Fruit fly (Drosophila melanogaster): ENCODE results near the gene NHP2.
A peak's percentile ranks its signal among the peaks of the same experiment; 100 is the strongest.

The NHP2 gene

dm6 chr3L:14801854-14802616 is at the start of gene NHP2:
NHP2 (minus strand) TSS chr3L:14802168.
- no peak for TF ChIP-seq noc (tag; optimal IDR thresholded peaks at IDR 0.05)

- no peak for TF ChIP-seq noc (tag; optimal IDR thresholded peaks at IDR 0.05)
Measured at dm6 chr3L:14847415-14847814, 45.4 kb upstream of the NHP2 start.

dm6 chr3L:14822364-14822763 is 20.4 kb upstream of the NHP2 start:
- no peak for TF ChIP-seq noc (tag; optimal IDR thresholded peaks at IDR 0.05)

- TF ChIP-seq noc (tag; optimal IDR thresholded peaks at IDR 0.05): no peak
Measured at dm6 chr3L:14821133-14821532, 19.2 kb upstream of the NHP2 start.

- no peak for TF ChIP-seq noc (tag; optimal IDR thresholded peaks at IDR 0.05)
Measured at dm6 chr3L:14816666-14817065, 14.7 kb upstream of the NHP2 start.

- no peak for TF ChIP-seq noc (tag; optimal IDR thresholded peaks at IDR 0.05)
Measured at dm6 chr3L:14804724-14805221, 2.8 kb upstream of the NHP2 start, which contains the start of gene CG17839. CG17839 (plus strand) TSS chr3L:14805136.

dm6 chr3L:14803236-14803635 is 1.3 kb upstream of the NHP2 start, which contains the start of gene gnu:
gnu (minus strand) TSS chr3L:14803360.
- no peak for TF ChIP-seq noc (tag; optimal IDR thresholded peaks at IDR 0.05)

dm6 chr3L:14790849-14791646 is 10.9 kb downstream of the NHP2 start:
- no peak for TF ChIP-seq noc (tag; optimal IDR thresholded peaks at IDR 0.05)

dm6 chr3L:14790127-14790589 is 11.8 kb downstream of the NHP2 start:
- TF ChIP-seq noc (tag; optimal IDR thresholded peaks at IDR 0.05): peak; percentile 78

dm6 chr3L:14789676-14790075 is 12.3 kb downstream of the NHP2 start, which contains the start of gene Helz:
Helz (plus strand) TSS chr3L:14789935.
- TF ChIP-seq noc (tag; optimal IDR thresholded peaks at IDR 0.05): no peak

dm6 chr3L:14786230-14786850 is 15.6 kb downstream of the NHP2 start, which contains the start of the genes bmm and Tdrd3:
bmm (minus strand) TSS chr3L:14786412.
Tdrd3 (plus strand) TSS chr3L:14786791.
- TF ChIP-seq noc (tag; optimal IDR thresholded peaks at IDR 0.05): peak; percentile 78

dm6 chr3L:14785492-14785916 is 16.5 kb downstream of the NHP2 start:
- no peak for TF ChIP-seq noc (tag; optimal IDR thresholded peaks at IDR 0.05)

dm6 chr3L:14784949-14785408 is 17.0 kb downstream of the NHP2 start:
- peak; percentile 95 for TF ChIP-seq noc (tag; optimal IDR thresholded peaks at IDR 0.05)

- TF ChIP-seq noc (tag; optimal IDR thresholded peaks at IDR 0.05): no peak
Measured at dm6 chr3L:14784241-14784948, 17.6 kb downstream of the NHP2 start.

dm6 chr3L:14783363-14783627 is 18.7 kb downstream of the NHP2 start:
- no peak for TF ChIP-seq noc (tag; optimal IDR thresholded peaks at IDR 0.05)
